Worm (Caenorhabditis elegans) whole organism, L1 larva: ENCODE measurements around the gene ZK1307.7.

Source experiments
- aha-1 ChIP-seq: fragments of 150-350 bp; optimal IDR thresholded peaks from 2 replicates; lab custom pipeline; 2014; ENCODE audit warnings: missing biosample characterization, missing genetic modification characterization
- ama-1 ChIP-seq: fragments of 150-350 bp; optimal IDR thresholded peaks from 2 replicates; lab custom pipeline; 2014
- blmp-1 ChIP-seq: fragments of 150-350 bp; optimal IDR thresholded peaks from 2 replicates; lab custom pipeline; 2014; ENCODE audit warnings: missing biosample characterization, missing genetic modification characterization
- ceh-63 ChIP-seq: fragments of 200-800 bp; sonication (Bioruptor generic); optimal IDR thresholded peaks from 2 replicates; lab custom pipeline; 2018; ENCODE audit warnings: mild to moderate bottlenecking, missing genetic modification characterization, missing compliant biosample characterization
- ceh-8 ChIP-seq: fragments of 200-800 bp; sonication (Bioruptor generic); optimal IDR thresholded peaks from 2 replicates; lab custom pipeline; 2018; ENCODE audit warnings: mild to moderate bottlenecking, missing genetic modification characterization, moderate library complexity, missing compliant biosample characterization
- ceh-82 ChIP-seq, 3 experiments: fragments of 150-350 bp in 1 of 3; sonication (generic microtip) in 2 of 3; optimal IDR thresholded peaks; 2 replicates each; lab custom pipeline; 2014 to 2017; ENCODE audit warnings: missing biosample characterization in 3 of 3, missing genetic modification characterization in 3 of 3
- dpl-1 ChIP-seq, 3 experiments: fragments of 150-350 bp in 2 of 3; sonication (generic microtip) in 1 of 3; optimal IDR thresholded peaks; 2 replicates each; lab custom pipeline; 2014 to 2017; ENCODE audit warnings: missing biosample characterization in 3 of 3, missing genetic modification characterization in 3 of 3, missing genetic modification reagents in 3 of 3
- efl-1 ChIP-seq, 4 experiments: fragments of 150-350 bp; optimal IDR thresholded peaks in 3 of 4; peaks in 1 of 4; 1 replicate in 1 of 4; 2 replicates in 3 of 4; lab custom pipeline; 2014; ENCODE audit warnings: missing biosample characterization in 2 of 4, missing genetic modification characterization in 2 of 4, missing genetic modification reagents in 2 of 4
- elt-3 ChIP-seq, 6 experiments: fragments of 150-350 bp in 1 of 6; sonication (generic microtip); optimal IDR thresholded peaks; 2 replicates each; lab custom pipeline; 2017 to 2018; ENCODE audit warnings: missing biosample characterization in 6 of 6, missing genetic modification characterization in 6 of 6, inconsistent platforms in 1 of 6
- ets-5 ChIP-seq: fragments of 200-800 bp; sonication (Bioruptor generic); IDR thresholded peaks from 2 replicates; pipeline ENCODE4 v1.3.6; 2022; ENCODE audit warnings: missing genetic modification characterization, missing compliant biosample characterization
- fkh-4 ChIP-seq: sonication (generic microtip); optimal IDR thresholded peaks from 2 replicates; lab custom pipeline; 2016; ENCODE audit warnings: missing compliant biosample characterization, missing genetic modification characterization, borderline replicate concordance
- fos-1 ChIP-seq: fragments of 150-350 bp; optimal IDR thresholded peaks from 2 replicates; lab custom pipeline; 2014; ENCODE audit warnings: missing biosample characterization, missing genetic modification characterization
- hlh-17 ChIP-seq: fragments of 200-800 bp; sonication (Bioruptor generic); optimal IDR thresholded peaks from 2 replicates; lab custom pipeline; 2018; ENCODE audit warnings: missing genetic modification characterization, mild to moderate bottlenecking, missing compliant biosample characterization, moderate library complexity, borderline replicate concordance
- hpl-2 ChIP-seq: fragments of 150-350 bp; optimal IDR thresholded peaks from 2 replicates; lab custom pipeline; 2014; ENCODE audit warnings: missing biosample characterization, missing genetic modification reagents, missing genetic modification characterization
- lin-14 ChIP-seq: fragments of 200-800 bp; sonication (Bioruptor generic); optimal IDR thresholded peaks from 2 replicates; lab custom pipeline; 2018; ENCODE audit warnings: mild to moderate bottlenecking, missing genetic modification characterization, moderate library complexity, missing compliant biosample characterization
- lin-35 ChIP-seq, 2 experiments: fragments of 150-350 bp; optimal IDR thresholded peaks; 2 replicates each; lab custom pipeline; 2014; ENCODE audit warnings: missing biosample characterization in 2 of 2, missing genetic modification characterization in 2 of 2, missing genetic modification reagents in 2 of 2
- lsy-2 ChIP-seq, 2 experiments: fragments of 150-350 bp; optimal IDR thresholded peaks; 2 replicates each; lab custom pipeline; 2014; ENCODE audit warnings: missing biosample characterization in 2 of 2, missing genetic modification characterization in 2 of 2
- mab-9 ChIP-seq: fragments of 200-800 bp; sonication (Bioruptor generic); IDR thresholded peaks from 2 replicates; pipeline ENCODE4 v1.3.6; 2022; ENCODE audit warnings: missing genetic modification reagents, missing genetic modification characterization, missing compliant biosample characterization
- mdl-1 ChIP-seq, 2 experiments: fragments of 150-350 bp; optimal IDR thresholded peaks; 2 replicates each; lab custom pipeline; 2014 to 2017; ENCODE audit warnings: missing biosample characterization in 2 of 2, missing genetic modification characterization in 2 of 2, inconsistent platforms in 1 of 2
- mep-1 ChIP-seq: fragments of 150-350 bp; optimal IDR thresholded peaks from 2 replicates; lab custom pipeline; 2014; ENCODE audit warnings: missing biosample characterization, missing genetic modification characterization
- nhr-11 ChIP-seq: fragments of 150-350 bp; optimal IDR thresholded peaks from 2 replicates; lab custom pipeline; 2014; ENCODE audit warnings: missing biosample characterization, missing genetic modification characterization
- nhr-12 ChIP-seq: sonication (generic microtip); optimal IDR thresholded peaks from 2 replicates; lab custom pipeline; 2017; ENCODE audit warnings: missing biosample characterization, missing genetic modification characterization
- nhr-19 ChIP-seq: fragments of 200-800 bp; sonication (Bioruptor generic); conservative IDR thresholded peaks from 2 replicates; pipeline ENCODE4 v1.3.6; 2022; ENCODE audit warnings: missing genetic modification characterization, missing compliant biosample characterization
- nhr-20 ChIP-seq: sonication (generic microtip); optimal IDR thresholded peaks from 2 replicates; lab custom pipeline; 2016; ENCODE audit warnings: mild to moderate bottlenecking, missing genetic modification characterization, missing compliant biosample characterization
- nhr-237 ChIP-seq: fragments of 150-350 bp; optimal IDR thresholded peaks from 2 replicates; lab custom pipeline; 2014; ENCODE audit warnings: missing biosample characterization, missing genetic modification characterization
- nhr-47 ChIP-seq: sonication (generic microtip); optimal IDR thresholded peaks from 2 replicates; lab custom pipeline; 2016; ENCODE audit warnings: mild to moderate bottlenecking, missing genetic modification characterization, moderate library complexity, missing compliant biosample characterization
- nhr-71 ChIP-seq: sonication (generic microtip); optimal IDR thresholded peaks from 2 replicates; lab custom pipeline; 2016; ENCODE audit warnings: mild to moderate bottlenecking, missing genetic modification characterization, moderate library complexity, missing compliant biosample characterization
- nhr-77 ChIP-seq: fragments of 150-350 bp; optimal IDR thresholded peaks from 2 replicates; lab custom pipeline; 2014; ENCODE audit warnings: missing biosample characterization, missing genetic modification characterization
- nhr-85 ChIP-seq: sonication (generic microtip); peaks from one replicate; lab custom pipeline; 2016; ENCODE audit warnings: missing genetic modification characterization, inconsistent platforms, missing compliant biosample characterization
- pag-3 ChIP-seq: sonication (generic microtip); optimal IDR thresholded peaks from 2 replicates; lab custom pipeline; 2017; ENCODE audit warnings: missing genetic modification characterization, mild to moderate bottlenecking, missing compliant biosample characterization, antibody characterized with exemption, borderline replicate concordance; ENCODE audit not compliant: insufficient read depth
- rnt-1 ChIP-seq: sonication (generic microtip); optimal IDR thresholded peaks from 2 replicates; lab custom pipeline; 2016; ENCODE audit warnings: mild to moderate bottlenecking, missing genetic modification characterization, moderate library complexity, missing compliant biosample characterization
- skn-1 ChIP-seq: fragments of 150-350 bp; optimal IDR thresholded peaks from 2 replicates; lab custom pipeline; 2014; ENCODE audit warnings: missing biosample characterization, missing genetic modification characterization
- snu-23 ChIP-seq: sonication (generic microtip); optimal IDR thresholded peaks from 2 replicates; lab custom pipeline; 2016; ENCODE audit warnings: missing genetic modification characterization, missing compliant biosample characterization
- sox-4 ChIP-seq: sonication (generic microtip); optimal IDR thresholded peaks from 2 replicates; lab custom pipeline; 2016; ENCODE audit warnings: missing genetic modification characterization, missing compliant biosample characterization
- sptf-1 ChIP-seq: fragments of 150-350 bp; optimal IDR thresholded peaks from 2 replicates; lab custom pipeline; 2014; ENCODE audit warnings: missing biosample characterization, missing genetic modification characterization
- unc-86 ChIP-seq: sonication (generic microtip); optimal IDR thresholded peaks from 2 replicates; lab custom pipeline; 2016; ENCODE audit warnings: missing genetic modification characterization, missing compliant biosample characterization
- vab-15 ChIP-seq: sonication (generic microtip); optimal IDR thresholded peaks from 2 replicates; lab custom pipeline; 2017; ENCODE audit warnings: missing genotype, mild to moderate bottlenecking, missing genetic modification characterization, missing compliant biosample characterization
- xbp-1 ChIP-seq: sonication (generic microtip); optimal IDR thresholded peaks from 2 replicates; lab custom pipeline; 2016; ENCODE audit warnings: missing genetic modification characterization, missing compliant biosample characterization

The ZK1307.7 gene

DNA sequence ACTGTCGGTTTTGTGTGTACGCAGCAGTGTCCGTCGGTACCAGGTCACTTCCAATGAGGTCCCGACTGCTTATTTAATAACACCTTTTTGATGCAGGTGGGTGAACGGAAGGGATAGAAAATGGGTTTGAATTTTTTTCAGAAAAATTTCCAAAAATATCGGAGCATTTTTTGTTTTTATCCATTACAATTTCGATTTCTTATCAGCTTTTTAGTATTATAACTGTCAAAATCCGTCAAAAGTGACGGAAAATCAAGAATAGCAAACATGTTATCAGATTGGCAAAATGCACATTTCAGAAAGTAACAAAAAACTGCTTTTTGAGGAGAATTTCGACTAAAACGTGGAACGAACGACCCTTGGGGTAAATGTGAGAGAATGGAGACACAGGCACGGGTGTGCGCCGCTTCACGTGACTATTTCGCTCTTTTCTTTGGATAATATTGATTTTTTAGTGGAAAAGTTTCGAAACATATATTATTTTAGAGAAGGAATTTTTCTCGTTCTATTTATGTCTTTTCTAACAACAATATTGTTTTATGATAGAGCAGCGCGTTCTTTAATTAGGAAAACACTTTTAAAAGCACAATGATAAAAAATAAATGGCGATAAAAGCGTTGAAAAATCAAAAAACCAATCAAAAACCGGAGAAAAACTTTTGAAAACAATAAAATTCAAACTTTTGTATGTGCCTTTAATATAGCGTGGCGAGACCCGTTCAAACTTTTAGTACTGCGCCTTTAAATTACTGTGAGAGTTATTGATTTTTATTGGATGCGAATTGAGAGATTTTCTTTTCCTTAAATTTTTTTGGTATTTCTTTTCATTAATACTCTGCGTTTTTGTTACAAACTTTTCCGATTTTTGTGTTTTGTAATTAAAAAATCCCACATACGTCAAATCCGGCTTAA lies 10.8 kb downstream of the ZK1307.7 start, which contains the start of gene sqv-8:
Gene sqv-8 (plus strand): TSS at position 51 of the 911 bp plus-strand sequence.
- TF ChIP-seq pag-3 = no peak
- peak in 1 of 3 experiments; percentile 6 for TF ChIP-seq ceh-82 (tag; optimal IDR thresholded peaks at IDR 0.05; lab: Kevin White, UChicago)
- no peak for TF ChIP-seq nhr-12 (tag; lab: Kevin White, UChicago)
- TF ChIP-seq nhr-47 (tag; lab: Kevin White, UChicago) = peak; percentile 17
- TF ChIP-seq ceh-8 (GFP tag; lab: Kevin White, UChicago) = no peak
- peak; percentile 7 for TF ChIP-seq mep-1
- no peak for TF ChIP-seq hlh-17 (GFP tag; lab: Kevin White, UChicago)
- no peak for TF ChIP-seq nhr-19 (GFP tag; lab: Robert Waterston, UW)
- no peak for TF ChIP-seq nhr-77 (tag; lab: Kevin White, UChicago)
- TF ChIP-seq fkh-4 = no peak
- TF ChIP-seq ets-5 = no peak
- peak; percentile 51 for TF ChIP-seq snu-23 (GFP tag; lab: Kevin White, UChicago)
- TF ChIP-seq dpl-1 (GFP tag; optimal IDR thresholded peaks at IDR 0.05; lab: Kevin White, UChicago) = peak in 1 of 3 experiments; percentile 25
- no peak for TF ChIP-seq hpl-2 (GFP tag; lab: Kevin White, UChicago)
- peak in 1 of 2 experiments; percentile 14 for TF ChIP-seq lin-35 (GFP tag; optimal IDR thresholded peaks at IDR 0.05; lab: Kevin White, UChicago)
- no peak for TF ChIP-seq elt-3 (tag; optimal IDR thresholded peaks at IDR 0.05; lab: Kevin White, UChicago)
- TF ChIP-seq nhr-237 (tag; lab: Kevin White, UChicago) = no peak
- peak; percentile 5 for TF ChIP-seq rnt-1 (tag; lab: Kevin White, UChicago)
- peak; percentile 24 for TF ChIP-seq xbp-1 (tag; lab: Kevin White, UChicago)
- peak in 1 of 2 experiments; percentile 21 for TF ChIP-seq efl-1 (optimal IDR thresholded peaks at IDR 0.05; lab: Kevin White, UChicago)
- TF ChIP-seq efl-1 (GFP tag; optimal IDR thresholded peaks at IDR 0.05 in 1 of 2; lab: Kevin White, UChicago) = peak; percentile 7 to 70
- peak; percentile 20 for TF ChIP-seq blmp-1
- TF ChIP-seq mdl-1 (tag; optimal IDR thresholded peaks at IDR 0.05; lab: Kevin White, UChicago) = peak in 1 of 2 experiments; percentile 37
- no peak for TF ChIP-seq unc-86
- TF ChIP-seq nhr-85 (tag; lab: Kevin White, UChicago) = peak; percentile 65
- peak; percentile 39 for TF ChIP-seq nhr-20 (tag; lab: Kevin White, UChicago)
- peak; percentile 62 for TF ChIP-seq lin-14
- TF ChIP-seq skn-1 (tag; lab: Kevin White, UChicago) = peak; percentile 33
- TF ChIP-seq nhr-71 (tag; lab: Kevin White, UChicago) = peak; percentile 40
- TF ChIP-seq lsy-2 (tag; optimal IDR thresholded peaks at IDR 0.05; lab: Kevin White, UChicago) = peak in 1 of 2 experiments; percentile 11
- TF ChIP-seq sptf-1 (tag; lab: Kevin White, UChicago) = no peak

DNA sequence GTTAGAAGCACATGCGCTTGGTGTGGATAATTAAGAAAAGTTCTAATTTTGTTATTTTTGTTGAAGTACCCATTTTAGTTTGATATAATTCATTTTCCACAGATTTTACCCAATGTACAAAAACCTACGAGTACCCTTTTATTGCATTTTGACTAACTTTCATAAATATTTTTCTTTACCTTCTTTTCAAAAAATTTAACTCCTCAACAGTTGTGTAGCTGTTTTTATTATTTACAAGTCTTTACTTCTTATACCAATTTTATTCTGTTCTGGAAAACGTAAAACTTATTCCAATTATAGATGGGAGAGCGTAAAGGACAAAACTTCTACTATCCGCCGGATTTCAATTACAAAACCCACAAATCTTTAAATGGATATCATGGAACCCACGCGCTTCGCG lies 12.8 kb downstream of the ZK1307.7 start, which contains the start of gene ZK1307.9:
Gene ZK1307.9 (plus strand): TSS at position 301 of the 400 bp plus-strand sequence.
- TF ChIP-seq fos-1 (tag; lab: Kevin White, UChicago) = no peak
- TF ChIP-seq vab-15 (tag; lab: Kevin White, UChicago) = no peak
- TF ChIP-seq rnt-1 (tag; lab: Kevin White, UChicago) = no peak
- TF ChIP-seq mab-9 (GFP tag; lab: Robert Waterston, UW) = no peak
- no peak for TF ChIP-seq nhr-11
- no peak for TF ChIP-seq aha-1 (tag; lab: Kevin White, UChicago)
- no peak for TF ChIP-seq ama-1
- no peak for TF ChIP-seq sox-4 (tag; lab: Kevin White, UChicago)
- no peak for TF ChIP-seq ceh-63 (GFP tag; lab: Kevin White, UChicago)
- TF ChIP-seq nhr-12 (tag; lab: Kevin White, UChicago) = no peak
- no peak for TF ChIP-seq mep-1
- TF ChIP-seq fkh-4 = no peak
